Worm (Caenorhabditis elegans) whole organism, L4 larva: ENCODE measurements around the gene F40A3.3.

Source experiments
- F26F4.8 ChIP-seq: fragments of 200-800 bp; sonication (Bioruptor generic); conservative IDR thresholded peaks from 2 replicates; pipeline ENCODE4 v1.3.6; 2022; ENCODE audit warnings: missing genetic modification characterization, missing compliant biosample characterization
- F37D6.2 ChIP-seq: sonication (generic microtip); optimal IDR thresholded peaks from 2 replicates; lab custom pipeline; 2016; ENCODE audit warnings: mild to moderate bottlenecking, missing genetic modification characterization, missing compliant biosample characterization
- T20F7.1 ChIP-seq: fragments of 200-800 bp; sonication (Bioruptor generic); optimal IDR thresholded peaks from 2 replicates; lab custom pipeline; 2018; ENCODE audit warnings: mild to moderate bottlenecking, missing genetic modification characterization, missing compliant biosample characterization
- T26A8.4 ChIP-seq: fragments of 200-800 bp; sonication (Bioruptor generic); IDR thresholded peaks from 2 replicates; pipeline ENCODE4 v1.3.6; 2022; ENCODE audit warnings: missing genetic modification characterization, missing compliant biosample characterization
- Y5F2A.4 ChIP-seq: fragments of 200-800 bp; sonication (Bioruptor generic); optimal IDR thresholded peaks from 2 replicates; lab custom pipeline; 2018; ENCODE audit warnings: mild to moderate bottlenecking, missing genetic modification characterization, missing compliant biosample characterization
- Y75B8A.6 ChIP-seq: fragments of 200-800 bp; sonication (Bioruptor generic); IDR thresholded peaks from 2 replicates; pipeline ENCODE4 v1.3.6; 2022; ENCODE audit warnings: missing genetic modification reagents, missing genetic modification characterization, missing compliant biosample characterization
- ZK337.2 ChIP-seq: fragments of 200-800 bp; sonication (Bioruptor generic); IDR thresholded peaks from 2 replicates; pipeline ENCODE4 v1.3.6; 2022; ENCODE audit warnings: missing genetic modification reagents, missing genetic modification characterization, missing compliant biosample characterization
- aly-2 ChIP-seq: sonication (generic microtip); optimal IDR thresholded peaks from 2 replicates; lab custom pipeline; 2018; ENCODE audit warnings: missing biosample characterization, missing genetic modification characterization
- arid-1 ChIP-seq: fragments of 200-800 bp; sonication (Bioruptor generic); conservative IDR thresholded peaks from 2 replicates; pipeline ENCODE4 v1.3.6; 2022; ENCODE audit warnings: missing genetic modification reagents, missing genetic modification characterization, missing compliant biosample characterization
- ceh-20 ChIP-seq: fragments of 200-800 bp; sonication (Bioruptor generic); IDR thresholded peaks from 2 replicates; pipeline ENCODE4 v1.3.6; 2022; ENCODE audit warnings: missing genetic modification reagents, missing genetic modification characterization, missing compliant biosample characterization
- ceh-44 ChIP-seq: fragments of 200-800 bp; sonication (Bioruptor generic); IDR thresholded peaks from 2 replicates; pipeline ENCODE4 v1.3.6; 2022; ENCODE audit warnings: missing genetic modification reagents, missing genetic modification characterization, missing compliant biosample characterization
- ceh-82 ChIP-seq: sonication (generic microtip); optimal IDR thresholded peaks from 2 replicates; lab custom pipeline; 2017; ENCODE audit warnings: missing biosample characterization, missing genetic modification characterization
- ctbp-1 ChIP-seq: fragments of 200-800 bp; sonication (Bioruptor generic); IDR thresholded peaks from 2 replicates; pipeline ENCODE4 v1.3.6; 2022; ENCODE audit warnings: missing genetic modification reagents, missing genetic modification characterization, missing compliant biosample characterization
- daf-16 ChIP-seq, 3 experiments: sonication (generic microtip); optimal IDR thresholded peaks; 2 replicates each; lab custom pipeline; 2016 to 2017; ENCODE audit warnings: missing genetic modification characterization in 3 of 3, missing genetic modification reagents in 3 of 3, mild to moderate bottlenecking in 2 of 3, missing compliant biosample characterization in 2 of 3, missing biosample characterization in 1 of 3, moderate library complexity in 1 of 3
- daf-19 ChIP-seq: fragments of 200-800 bp; sonication (Bioruptor generic); conservative IDR thresholded peaks from 2 replicates; pipeline ENCODE4 v1.3.6; 2022; ENCODE audit warnings: missing genetic modification characterization, missing compliant biosample characterization
- dmd-6 ChIP-seq: fragments of 200-800 bp; sonication (Bioruptor generic); IDR thresholded peaks from 2 replicates; pipeline ENCODE4 v1.3.6; 2022; ENCODE audit warnings: missing genetic modification reagents, missing genetic modification characterization, missing compliant biosample characterization
- duxl-1 ChIP-seq: sonication (generic microtip); optimal IDR thresholded peaks from 2 replicates; lab custom pipeline; 2016; ENCODE audit warnings: mild to moderate bottlenecking, missing genetic modification characterization, moderate library complexity, missing compliant biosample characterization; ENCODE audit not compliant: poor library complexity
- dve-1 ChIP-seq: sonication (generic microtip); optimal IDR thresholded peaks from 2 replicates; lab custom pipeline; 2017; ENCODE audit warnings: antibody characterized with exemption, mild to moderate bottlenecking, missing genetic modification characterization, missing compliant biosample characterization; ENCODE audit not compliant: insufficient read depth
- egl-27 ChIP-seq: sonication (generic microtip); optimal IDR thresholded peaks from 3 replicates; lab custom pipeline; 2017; ENCODE audit warnings: missing biosample characterization, missing genetic modification reagents, missing genetic modification characterization
- egl-43 ChIP-seq: fragments of 200-800 bp; sonication (Bioruptor generic); IDR thresholded peaks from 2 replicates; pipeline ENCODE4 v1.3.6; 2022; ENCODE audit warnings: missing genetic modification reagents, missing genetic modification characterization, missing compliant biosample characterization
- fkh-10 ChIP-seq: fragments of 150-350 bp; optimal IDR thresholded peaks from 2 replicates; lab custom pipeline; 2014; ENCODE audit warnings: missing biosample characterization, missing genetic modification reagents, missing genetic modification characterization
- fos-1 ChIP-seq: fragments of 150-350 bp; optimal IDR thresholded peaks from 2 replicates; lab custom pipeline; 2014; ENCODE audit warnings: missing biosample characterization, missing genetic modification characterization
- gei-8 ChIP-seq: fragments of 200-800 bp; sonication (Bioruptor generic); optimal IDR thresholded peaks from 2 replicates; lab custom pipeline; 2018; ENCODE audit warnings: mild to moderate bottlenecking, missing genetic modification characterization, missing compliant biosample characterization
- hif-1 ChIP-seq, 2 experiments: sonication (generic microtip); optimal IDR thresholded peaks; 2 replicates each; lab custom pipeline; 2016 to 2017; ENCODE audit warnings: missing compliant biosample characterization in 2 of 2, missing genetic modification characterization in 2 of 2, missing genetic modification reagents in 2 of 2, missing genotype in 2 of 2, mild to moderate bottlenecking in 1 of 2
- hmg-1.1 ChIP-seq: fragments of 200-800 bp; sonication (Bioruptor generic); IDR thresholded peaks from 2 replicates; pipeline ENCODE4 v1.3.6; 2022; ENCODE audit warnings: missing genetic modification reagents, missing genetic modification characterization, missing compliant biosample characterization
- lin-1 ChIP-seq: fragments of 200-800 bp; sonication (Bioruptor generic); IDR thresholded peaks from 2 replicates; pipeline ENCODE4 v1.3.6; 2022; ENCODE audit warnings: missing genetic modification reagents, missing genetic modification characterization, missing compliant biosample characterization
- lin-13 ChIP-seq: fragments of 150-350 bp; optimal IDR thresholded peaks from 2 replicates; lab custom pipeline; 2014; ENCODE audit warnings: missing biosample characterization, missing genetic modification reagents, missing genetic modification characterization
- lin-15B ChIP-seq: fragments of 150-350 bp; sonication (generic microtip); optimal IDR thresholded peaks from 3 replicates; lab custom pipeline; 2014; ENCODE audit warnings: missing biosample characterization, missing genetic modification characterization
- lin-29 ChIP-seq: fragments of 200-800 bp; sonication (Bioruptor generic); IDR thresholded peaks from 2 replicates; pipeline ENCODE4 v1.3.6; 2022; ENCODE audit warnings: missing genetic modification reagents, missing genetic modification characterization, missing compliant biosample characterization
- lin-39 ChIP-seq: fragments of 150-350 bp; optimal IDR thresholded peaks from 2 replicates; lab custom pipeline; 2014; ENCODE audit warnings: missing biosample characterization, missing genetic modification reagents, missing genetic modification characterization
- madf-5 ChIP-seq, 2 experiments: fragments of 200-800 bp; sonication (Bioruptor generic); IDR thresholded peaks; 2 replicates each; pipeline ENCODE4 v1.3.6; 2022; ENCODE audit warnings: missing compliant biosample characterization in 2 of 2, missing genetic modification characterization in 2 of 2
- mdt-29 ChIP-seq: fragments of 200-800 bp; sonication (Bioruptor generic); IDR thresholded peaks from 2 replicates; pipeline ENCODE4 v1.3.6; 2022; ENCODE audit warnings: missing genetic modification reagents, missing genetic modification characterization, missing compliant biosample characterization
- mep-1 ChIP-seq: fragments of 150-350 bp; sonication (generic microtip); optimal IDR thresholded peaks from 3 replicates; lab custom pipeline; 2014; ENCODE audit warnings: missing biosample characterization, missing genetic modification characterization
- nhr-102 ChIP-seq: sonication (generic microtip); optimal IDR thresholded peaks from 2 replicates; lab custom pipeline; 2016; ENCODE audit warnings: mild to moderate bottlenecking, missing genetic modification characterization, moderate library complexity, missing compliant biosample characterization
- nhr-28 ChIP-seq: fragments of 150-350 bp; optimal IDR thresholded peaks from 2 replicates; lab custom pipeline; 2014; ENCODE audit warnings: missing biosample characterization, missing genetic modification characterization
- nhr-41 ChIP-seq: fragments of 200-800 bp; sonication (Bioruptor generic); IDR thresholded peaks from 2 replicates; pipeline ENCODE4 v1.3.6; 2022; ENCODE audit warnings: missing genetic modification reagents, missing genetic modification characterization, missing compliant biosample characterization
- nhr-42 ChIP-seq: fragments of 200-800 bp; sonication (Bioruptor generic); IDR thresholded peaks from 2 replicates; pipeline ENCODE4 v1.3.6; 2022; ENCODE audit warnings: missing genetic modification characterization, missing compliant biosample characterization
- nhr-6 ChIP-seq: fragments of 150-350 bp; optimal IDR thresholded peaks from 2 replicates; lab custom pipeline; 2014; ENCODE audit warnings: missing biosample characterization, missing genetic modification characterization
- nhr-76 ChIP-seq: fragments of 150-350 bp; optimal IDR thresholded peaks from 2 replicates; lab custom pipeline; 2014; ENCODE audit warnings: missing biosample characterization, missing genetic modification characterization
- nhr-77 ChIP-seq: fragments of 150-350 bp; optimal IDR thresholded peaks from 2 replicates; lab custom pipeline; 2014; ENCODE audit warnings: missing biosample characterization, missing genetic modification characterization
- pha-4 ChIP-seq, 2 experiments: fragments of 150-350 bp in 1 of 2; fragments of 200-800 bp in 1 of 2; sonication (Bioruptor generic) in 1 of 2; IDR thresholded peaks in 1 of 2; optimal IDR thresholded peaks in 1 of 2; 2 replicates each; pipeline versions ENCODE4 v1.3.6 to Lab custom; 2014 to 2022; ENCODE audit warnings: missing genetic modification characterization in 2 of 2, missing genetic modification reagents in 2 of 2, missing biosample characterization in 1 of 2, missing compliant biosample characterization in 1 of 2
- php-3 ChIP-seq: fragments of 200-800 bp; sonication (Bioruptor generic); IDR thresholded peaks from 2 replicates; pipeline ENCODE4 v1.3.6; 2022; ENCODE audit warnings: missing genetic modification reagents, missing genetic modification characterization, missing compliant biosample characterization
- pqm-1 ChIP-seq: sonication (generic microtip); optimal IDR thresholded peaks from 2 replicates; lab custom pipeline; 2017; ENCODE audit warnings: missing biosample characterization, missing genetic modification characterization
- set-16 ChIP-seq: fragments of 200-800 bp; sonication (Bioruptor generic); IDR thresholded peaks from 2 replicates; pipeline ENCODE4 v1.3.6; 2022; ENCODE audit warnings: missing genetic modification reagents, missing genetic modification characterization, missing compliant biosample characterization
- skn-1 ChIP-seq: fragments of 150-350 bp; optimal IDR thresholded peaks from 2 replicates; lab custom pipeline; 2014; ENCODE audit warnings: missing biosample characterization, missing genetic modification characterization
- spr-1 ChIP-seq: sonication (generic microtip); optimal IDR thresholded peaks from 2 replicates; lab custom pipeline; 2016; ENCODE audit warnings: mild to moderate bottlenecking, missing genetic modification characterization, missing compliant biosample characterization
- unc-130 ChIP-seq: sonication (generic microtip); optimal IDR thresholded peaks from 2 replicates; lab custom pipeline; 2016; ENCODE audit warnings: missing genetic modification reagents, missing genetic modification characterization, missing compliant biosample characterization
- unc-39 ChIP-seq: sonication (generic microtip); optimal IDR thresholded peaks from 2 replicates; lab custom pipeline; 2017; ENCODE audit warnings: missing biosample characterization, missing genetic modification characterization
- vab-7 ChIP-seq: fragments of 200-800 bp; sonication (Bioruptor generic); IDR thresholded peaks from 2 replicates; pipeline ENCODE4 v1.3.6; 2022; ENCODE audit warnings: missing genetic modification reagents, missing genetic modification characterization, missing compliant biosample characterization
- zfp-3 ChIP-seq: fragments of 200-800 bp; sonication (Bioruptor generic); conservative IDR thresholded peaks from 2 replicates; pipeline ENCODE4 v1.3.6; 2022; ENCODE audit warnings: missing genetic modification reagents, missing genetic modification characterization, missing compliant biosample characterization
- ztf-11 ChIP-seq: fragments of 150-350 bp; optimal IDR thresholded peaks from 2 replicates; lab custom pipeline; 2014; ENCODE audit warnings: missing biosample characterization, missing genetic modification characterization

Gene F40A3.3

DNA sequence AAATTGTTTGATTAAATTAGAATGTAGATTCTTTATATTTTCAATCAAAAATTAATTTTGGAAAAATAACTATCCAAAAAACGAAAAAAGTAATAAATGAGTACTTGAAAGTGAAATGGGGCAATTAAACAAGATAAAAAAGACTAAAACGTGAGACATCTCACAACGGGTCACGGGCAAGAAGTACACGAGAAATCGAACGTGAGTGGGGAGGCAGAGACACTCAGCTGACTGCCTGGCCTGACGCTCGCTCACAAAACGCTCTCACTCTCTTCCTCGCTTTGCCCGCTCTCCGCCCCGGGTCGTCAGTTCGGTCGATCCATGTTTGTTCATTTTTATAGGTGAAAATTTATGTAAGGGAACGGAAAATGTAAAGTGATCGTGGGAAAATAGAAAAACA lies 29.0 kb upstream of the F40A3.3 start (continued):
- TF ChIP-seq F26F4.8 (no peak), lin-15B (no peak), pqm-1 (no peak), pha-4 (GFP tag; IDR thresholded peaks at IDR 0.05; lab: Robert Waterston, UW) (no peak), pha-4 (tag; optimal IDR thresholded peaks at IDR 0.05; lab: Kevin White, UChicago) (no peak), hif-1 (tag; optimal IDR thresholded peaks at IDR 0.05; lab: Kevin White, UChicago) (peak in 1 of 2 experiments; percentile 39), nhr-6 (tag; lab: Kevin White, UChicago) (no peak), mdt-29 (GFP tag; lab: Robert Waterston, UW) (no peak), madf-5 (GFP tag; IDR thresholded peaks at IDR 0.05; lab: Robert Waterston, UW) (no peak), skn-1 (tag; lab: Kevin White, UChicago) (no peak), mep-1 (tag; lab: Kevin White, UChicago) (peak; percentile 26), arid-1 (GFP tag; lab: Robert Waterston, UW) (no peak), fos-1 (tag; lab: Kevin White, UChicago) (no peak), aly-2 (tag; lab: Kevin White, UChicago) (no peak), daf-16 (GFP tag; optimal IDR thresholded peaks at IDR 0.05; lab: Kevin White, UChicago) (no peak), daf-16 (tag; optimal IDR thresholded peaks at IDR 0.05; lab: Kevin White, UChicago) (peak; percentile 32), egl-43 (GFP tag; lab: Robert Waterston, UW) (no peak), lin-39 (tag; lab: Kevin White, UChicago) (no peak), egl-27 (tag; lab: Kevin White, UChicago) (no peak), spr-1 (tag; lab: Kevin White, UChicago) (no peak), vab-7 (no peak), nhr-77 (tag; lab: Kevin White, UChicago) (peak; percentile 29), dmd-6 (GFP tag; lab: Robert Waterston, UW) (peak; percentile 42), T20F7.1 (no peak), duxl-1 (tag; lab: Kevin White, UChicago) (no peak), lin-1 (GFP tag; lab: Robert Waterston, UW) (no peak), unc-39 (tag; lab: Kevin White, UChicago) (no peak), F37D6.2 (tag; lab: Kevin White, UChicago) (no peak), ceh-20 (GFP tag; lab: Robert Waterston, UW) (peak; percentile 42; the same call in 1 of the 2 replicates), Y75B8A.6 (GFP tag; lab: Robert Waterston, UW) (no peak), ceh-44 (no peak), dve-1 (tag; lab: Kevin White, UChicago) (no peak), Y5F2A.4 (GFP tag; lab: Kevin White, UChicago) (no peak), nhr-41 (no peak), ZK337.2 (GFP tag; lab: Robert Waterston, UW) (no peak), nhr-28 (tag; lab: Kevin White, UChicago) (peak; percentile 43), T26A8.4 (GFP tag; lab: Robert Waterston, UW) (no peak), nhr-42 (no peak), ceh-82 (tag; lab: Kevin White, UChicago) (no peak), nhr-76 (tag; lab: Kevin White, UChicago) (no peak), unc-130 (GFP tag; lab: Kevin White, UChicago) (no peak), set-16 (GFP tag; lab: Robert Waterston, UW) (peak; percentile 69), php-3 (peak; percentile 54; the same call in 1 of the 2 replicates), zfp-3 (GFP tag; lab: Robert Waterston, UW) (no peak), ztf-11 (tag; lab: Kevin White, UChicago) (no peak), ctbp-1 (no peak), gei-8 (GFP tag; lab: Kevin White, UChicago) (no peak), lin-13 (no peak), fkh-10 (GFP tag; lab: Kevin White, UChicago) (no peak), nhr-102 (tag; lab: Kevin White, UChicago) (no peak), lin-29 (GFP tag; lab: Robert Waterston, UW) (no peak), daf-19 (GFP tag; lab: Robert Waterston, UW) (no peak), hmg-1.1 (peak; percentile 57)
